Worm (Caenorhabditis elegans) whole organism, L4 larva: ENCODE measurements around the gene egl-1.
A peak's percentile ranks its signal among the peaks of the same experiment; 100 is the strongest.

Source experiments
- F49E8.2 ChIP-seq: sonication (generic microtip); optimal IDR thresholded peaks from 2 replicates; lab custom pipeline; 2016; ENCODE audit warnings: missing compliant biosample characterization, mild to moderate bottlenecking, missing genetic modification characterization, borderline replicate concordance
- R02D3.7 ChIP-seq: fragments of 150-350 bp; sonication (generic microtip); optimal IDR thresholded peaks from 3 replicates; lab custom pipeline; 2014; ENCODE audit warnings: missing biosample characterization, missing genetic modification characterization
- aha-1 ChIP-seq: fragments of 150-350 bp; peaks from one replicate; lab custom pipeline; 2014; ENCODE audit warnings: missing biosample characterization, missing genetic modification characterization
- ces-1 ChIP-seq: fragments of 150-350 bp; sonication (generic microtip); optimal IDR thresholded peaks from 4 replicates; lab custom pipeline; 2014; ENCODE audit warnings: missing biosample characterization, missing genetic modification reagents, missing genetic modification characterization
- ctbp-1 ChIP-seq: fragments of 200-800 bp; sonication (Bioruptor generic); IDR thresholded peaks from 2 replicates; pipeline ENCODE4 v1.3.6; 2022; ENCODE audit warnings: missing genetic modification reagents, missing genetic modification characterization, missing compliant biosample characterization
- daf-12 ChIP-seq: fragments of 150-350 bp; optimal IDR thresholded peaks from 2 replicates; lab custom pipeline; 2014; ENCODE audit warnings: missing biosample characterization, missing genetic modification reagents, missing genetic modification characterization
- daf-19 ChIP-seq: fragments of 200-800 bp; sonication (Bioruptor generic); conservative IDR thresholded peaks from 2 replicates; pipeline ENCODE4 v1.3.6; 2022; ENCODE audit warnings: missing genetic modification characterization, missing compliant biosample characterization
- dpl-1 ChIP-seq: fragments of 150-350 bp; optimal IDR thresholded peaks from 2 replicates; lab custom pipeline; 2014; ENCODE audit warnings: missing biosample characterization, missing genetic modification reagents, missing genetic modification characterization
- duxl-1 ChIP-seq: sonication (generic microtip); optimal IDR thresholded peaks from 2 replicates; lab custom pipeline; 2016; ENCODE audit warnings: mild to moderate bottlenecking, missing genetic modification characterization, moderate library complexity, missing compliant biosample characterization; ENCODE audit not compliant: poor library complexity
- fkh-10 ChIP-seq: fragments of 150-350 bp; optimal IDR thresholded peaks from 2 replicates; lab custom pipeline; 2014; ENCODE audit warnings: missing biosample characterization, missing genetic modification reagents, missing genetic modification characterization
- hlh-30 ChIP-seq: sonication (generic microtip); optimal IDR thresholded peaks from 2 replicates; lab custom pipeline; 2017; ENCODE audit warnings: antibody characterized with exemption, mild to moderate bottlenecking, missing genetic modification characterization, missing compliant biosample characterization; ENCODE audit not compliant: insufficient read depth
- hmg-1.1 ChIP-seq: fragments of 200-800 bp; sonication (Bioruptor generic); IDR thresholded peaks from 2 replicates; pipeline ENCODE4 v1.3.6; 2022; ENCODE audit warnings: missing genetic modification reagents, missing genetic modification characterization, missing compliant biosample characterization
- lin-13 ChIP-seq: fragments of 150-350 bp; optimal IDR thresholded peaks from 2 replicates; lab custom pipeline; 2014; ENCODE audit warnings: missing biosample characterization, missing genetic modification reagents, missing genetic modification characterization
- lir-3 ChIP-seq: sonication (generic microtip); optimal IDR thresholded peaks from 2 replicates; lab custom pipeline; 2016; ENCODE audit warnings: mild to moderate bottlenecking, missing genetic modification characterization, missing compliant biosample characterization
- mdl-1 ChIP-seq, 2 experiments: fragments of 150-350 bp in 1 of 2; sonication (generic microtip) in 1 of 2; optimal IDR thresholded peaks; 2 replicates each; lab custom pipeline; 2014 to 2017; ENCODE audit warnings: missing biosample characterization in 2 of 2, missing genetic modification characterization in 2 of 2
- mdt-29 ChIP-seq: fragments of 200-800 bp; sonication (Bioruptor generic); IDR thresholded peaks from 2 replicates; pipeline ENCODE4 v1.3.6; 2022; ENCODE audit warnings: missing genetic modification reagents, missing genetic modification characterization, missing compliant biosample characterization
- mes-2 ChIP-seq: sonication (generic microtip); optimal IDR thresholded peaks from 2 replicates; lab custom pipeline; 2016; ENCODE audit warnings: missing genotype, mild to moderate bottlenecking, missing genetic modification characterization, missing compliant biosample characterization; ENCODE audit not compliant: poor library complexity, severe bottlenecking
- mxl-2 ChIP-seq: fragments of 200-800 bp; sonication (Bioruptor generic); conservative IDR thresholded peaks from 2 replicates; pipeline ENCODE4 v1.3.6; 2022; ENCODE audit warnings: missing genetic modification reagents, missing genetic modification characterization, missing compliant biosample characterization
- nhr-6 ChIP-seq: fragments of 150-350 bp; optimal IDR thresholded peaks from 2 replicates; lab custom pipeline; 2014; ENCODE audit warnings: missing biosample characterization, missing genetic modification characterization
- nhr-76 ChIP-seq: fragments of 150-350 bp; optimal IDR thresholded peaks from 2 replicates; lab custom pipeline; 2014; ENCODE audit warnings: missing biosample characterization, missing genetic modification characterization
- pha-4 ChIP-seq, 2 experiments: fragments of 150-350 bp in 1 of 2; fragments of 200-800 bp in 1 of 2; sonication (Bioruptor generic) in 1 of 2; IDR thresholded peaks in 1 of 2; optimal IDR thresholded peaks in 1 of 2; 2 replicates each; pipeline versions ENCODE4 v1.3.6 to Lab custom; 2014 to 2022; ENCODE audit warnings: missing genetic modification characterization in 2 of 2, missing genetic modification reagents in 2 of 2, missing biosample characterization in 1 of 2, missing compliant biosample characterization in 1 of 2
- saeg-2 ChIP-seq: fragments of 200-800 bp; sonication (Bioruptor generic); IDR thresholded peaks from 2 replicates; pipeline ENCODE4 v1.3.6; 2022; ENCODE audit warnings: missing genetic modification reagents, missing genetic modification characterization, missing compliant biosample characterization
- set-16 ChIP-seq: fragments of 200-800 bp; sonication (Bioruptor generic); IDR thresholded peaks from 2 replicates; pipeline ENCODE4 v1.3.6; 2022; ENCODE audit warnings: missing genetic modification reagents, missing genetic modification characterization, missing compliant biosample characterization
- spr-1 ChIP-seq: sonication (generic microtip); optimal IDR thresholded peaks from 2 replicates; lab custom pipeline; 2016; ENCODE audit warnings: mild to moderate bottlenecking, missing genetic modification characterization, missing compliant biosample characterization
- tag-97 ChIP-seq: fragments of 200-800 bp; sonication (Bioruptor generic); IDR thresholded peaks from 2 replicates; pipeline ENCODE4 v1.3.6; 2022; ENCODE audit warnings: missing genetic modification characterization, missing compliant biosample characterization
- unc-130 ChIP-seq: sonication (generic microtip); optimal IDR thresholded peaks from 2 replicates; lab custom pipeline; 2016; ENCODE audit warnings: missing genetic modification reagents, missing genetic modification characterization, missing compliant biosample characterization
- unc-62 ChIP-seq, 3 experiments: fragments of 150-350 bp in 1 of 3; sonication (generic microtip); optimal IDR thresholded peaks in 2 of 3; peaks in 1 of 3; 1 replicate in 1 of 3; 2 replicates in 2 of 3; lab custom pipeline; 2014 to 2017; ENCODE audit warnings: missing biosample characterization in 3 of 3, missing genetic modification characterization in 3 of 3, missing genetic modification reagents in 3 of 3, missing genotype in 1 of 3
- ztf-11 ChIP-seq: fragments of 150-350 bp; optimal IDR thresholded peaks from 2 replicates; lab custom pipeline; 2014; ENCODE audit warnings: missing biosample characterization, missing genetic modification characterization
- ztf-7 ChIP-seq: fragments of 150-350 bp; optimal IDR thresholded peaks from 2 replicates; lab custom pipeline; 2014; ENCODE audit warnings: missing biosample characterization, missing genetic modification characterization

Gene egl-1

ce11 chrV:14433584-14433983 lies 1.4 kb upstream of the egl-1 start:
- TF ChIP-seq daf-12 (tag; lab: Kevin White, UChicago) (no peak), fkh-10 (GFP tag; lab: Kevin White, UChicago) (no peak), mdt-29 (GFP tag; lab: Robert Waterston, UW) (no peak), R02D3.7 (tag; lab: Kevin White, UChicago) (no peak)

ce11 chrV:14428865-14429264 lies 3.3 kb downstream of the egl-1 start, which contains the start of gene F23B12.1:
TSS of gene F23B12.1 (plus strand) at chrV:14429165.
- no peak for TF ChIP-seq hlh-30 (tag; lab: Kevin White, UChicago)
- TF ChIP-seq set-16 (GFP tag; lab: Robert Waterston, UW): no peak
- peak in 1 of 2 experiments; percentile 29 for TF ChIP-seq unc-62 (GFP tag; optimal IDR thresholded peaks at IDR 0.05 in 1 of 2; lab: Kevin White, UChicago)
- no peak for TF ChIP-seq unc-62 (tag; optimal IDR thresholded peaks at IDR 0.05; lab: Kevin White, UChicago)
- no peak for TF ChIP-seq spr-1 (tag; lab: Kevin White, UChicago)
- no peak for TF ChIP-seq daf-19 (GFP tag; lab: Robert Waterston, UW)
- TF ChIP-seq ctbp-1: no peak
- TF ChIP-seq saeg-2 (GFP tag; lab: Robert Waterston, UW): no peak

- TF ChIP-seq unc-62 (GFP tag; optimal IDR thresholded peaks at IDR 0.05 in 1 of 2; lab: Kevin White, UChicago) (peak in 1 of 2 experiments; percentile 99), unc-62 (tag; optimal IDR thresholded peaks at IDR 0.05; lab: Kevin White, UChicago) (no peak), nhr-76 (tag; lab: Kevin White, UChicago) (no peak), mxl-2 (GFP tag; lab: Robert Waterston, UW) (no peak), duxl-1 (no peak), aha-1 (tag; lab: Kevin White, UChicago) (peak; percentile 30)
Measured at ce11 chrV:14427069-14427825, 4.9 kb downstream of the egl-1 start.

- no peak for TF ChIP-seq lir-3
- peak in 1 of 2 experiments; percentile 63 for TF ChIP-seq unc-62 (GFP tag; optimal IDR thresholded peaks at IDR 0.05 in 1 of 2; lab: Kevin White, UChicago)
- TF ChIP-seq unc-62 (tag; optimal IDR thresholded peaks at IDR 0.05; lab: Kevin White, UChicago): no peak
- no peak for TF ChIP-seq F49E8.2
- TF ChIP-seq ces-1 (GFP tag; lab: Kevin White, UChicago): no peak
- TF ChIP-seq pha-4 (GFP tag; IDR thresholded peaks at IDR 0.05; lab: Robert Waterston, UW): no peak
- TF ChIP-seq pha-4 (tag; optimal IDR thresholded peaks at IDR 0.05; lab: Kevin White, UChicago): no peak
- no peak for TF ChIP-seq daf-19 (GFP tag; lab: Robert Waterston, UW)
- no peak for TF ChIP-seq ztf-11 (tag; lab: Kevin White, UChicago)
- no peak for TF ChIP-seq mes-2 (tag; lab: Kevin White, UChicago)
Measured at ce11 chrV:14426013-14426412, 6.1 kb downstream of the egl-1 start.

- TF ChIP-seq lin-13 (GFP tag; lab: Kevin White, UChicago) (peak; percentile 18), hmg-1.1 (GFP tag; lab: Robert Waterston, UW) (peak; percentile 40; the same call in 1 of the 2 replicates), mdl-1 (tag; optimal IDR thresholded peaks at IDR 0.05; lab: Kevin White, UChicago) (no peak), dpl-1 (GFP tag; lab: Kevin White, UChicago) (peak; percentile 29), mes-2 (tag; lab: Kevin White, UChicago) (peak; percentile 88), ztf-7 (no peak), tag-97 (GFP tag; lab: Robert Waterston, UW) (no peak), unc-130 (GFP tag; lab: Kevin White, UChicago) (peak; percentile 36), nhr-6 (tag; lab: Kevin White, UChicago) (peak; percentile 86)
Measured at ce11 chrV:14424958-14425492, 7.1 kb downstream of the egl-1 start, which contains the start of gene rrsr-1. TSS of gene rrsr-1 (minus strand) at chrV:14425008.
